Worm (Caenorhabditis elegans): ENCODE data around the gene C05G5.5.
A peak's percentile ranks its signal among the peaks of the same experiment; 100 is the strongest.

ce11 chrX:14768989-14769388 is 8.1 kb upstream of the C05G5.5 start:
- TF ChIP-seq unc-62 (GFP tag; optimal IDR thresholded peaks at IDR 0.05) (no peak), unc-55 (GFP tag; optimal IDR thresholded peaks at IDR 0.05) (no peak), elt-3 (tag; optimal IDR thresholded peaks at IDR 0.05) (no peak), ama-1 (optimal IDR thresholded peaks at IDR 0.05) (no peak), crh-2 (tag; optimal IDR thresholded peaks at IDR 0.05) (no peak), sma-9 (GFP tag; optimal IDR thresholded peaks at IDR 0.05) (peak; percentile 34), sma-9 (tag; optimal IDR thresholded peaks at IDR 0.05) (no peak), ztf-11 (tag; optimal IDR thresholded peaks at IDR 0.05) (no peak)
